Fruit fly (Drosophila melanogaster) whole organism, embryonic: Measurements from ENCODE around the gene Acp62F.

ENCODE experiments used
- Aef1 ChIP-seq: fragments of 200-800 bp; sonication (Bioruptor generic); IDR thresholded peaks from 3 replicates; pipeline ENCODE4 v1.3.6; 2022; ENCODE audit warnings: missing biosample characterization, missing genetic modification characterization
- Antp ChIP-seq: fragments of 200-800 bp; sonication (Bioruptor generic); optimal IDR thresholded peaks from 3 replicates; lab custom pipeline; 2016; ENCODE audit warnings: missing biosample characterization, missing genetic modification characterization
- Bdp1 ChIP-seq: fragments of 200-800 bp; sonication (Bioruptor generic); optimal IDR thresholded peaks from 3 replicates; lab custom pipeline; 2016; ENCODE audit warnings: missing biosample characterization, missing genetic modification characterization
- CG10321 ChIP-seq: fragments of 200-800 bp; sonication (Bioruptor generic); IDR thresholded peaks from 2 replicates; pipeline ENCODE4 v1.3.6; 2022; ENCODE audit warnings: missing biosample characterization, missing genetic modification characterization
- CG10462 ChIP-seq: fragments of 200-800 bp; sonication (Bioruptor generic); optimal IDR thresholded peaks from 2 replicates; lab custom pipeline; 2016; ENCODE audit warnings: missing biosample characterization, missing genetic modification characterization
- CG10959 ChIP-seq: fragments of 200-800 bp; sonication (Bioruptor generic); IDR thresholded peaks from 2 replicates; pipeline ENCODE4 v1.3.6; 2022; ENCODE audit warnings: missing biosample characterization, missing genetic modification characterization
- CG11695 ChIP-seq: fragments of 200-800 bp; sonication (Bioruptor generic); IDR thresholded peaks from 3 replicates; pipeline ENCODE4 v1.3.6; 2022; ENCODE audit warnings: missing biosample characterization, missing genetic modification characterization
- CG12299 ChIP-seq: fragments of 200-800 bp; sonication (Bioruptor generic); optimal IDR thresholded peaks from 2 replicates; lab custom pipeline; 2018; ENCODE audit warnings: missing biosample characterization, mild to moderate bottlenecking, missing genetic modification characterization
- CG12391 ChIP-seq: fragments of 200-800 bp; sonication (Bioruptor generic); optimal IDR thresholded peaks from 3 replicates; lab custom pipeline; 2018; ENCODE audit warnings: missing biosample characterization, mild to moderate bottlenecking, missing genetic modification characterization, moderate library complexity
- CG12659 ChIP-seq: fragments of 200-800 bp; sonication (Bioruptor generic); optimal IDR thresholded peaks from 3 replicates; lab custom pipeline; 2017; ENCODE audit warnings: mild to moderate bottlenecking, missing biosample characterization, missing genetic modification reagents, missing genetic modification characterization
- CG14050 ChIP-seq: fragments of 200-800 bp; sonication (Bioruptor generic); IDR thresholded peaks from 3 replicates; pipeline ENCODE4 v1.3.6; 2022; ENCODE audit warnings: missing biosample characterization, missing genetic modification characterization
- CG15011 ChIP-seq: fragments of 200-800 bp; sonication (Bioruptor generic); optimal IDR thresholded peaks from 3 replicates; lab custom pipeline; 2018; ENCODE audit warnings: missing biosample characterization, mild to moderate bottlenecking, missing genetic modification characterization
- CG15479 ChIP-seq: fragments of 200-800 bp; sonication (Bioruptor generic); optimal IDR thresholded peaks from 3 replicates; lab custom pipeline; 2019; ENCODE audit warnings: missing biosample characterization, mild to moderate bottlenecking, missing genetic modification characterization, moderate library complexity
- CG15601 ChIP-seq: fragments of 200-800 bp; sonication (Bioruptor generic); optimal IDR thresholded peaks from 3 replicates; lab custom pipeline; 2019; ENCODE audit warnings: missing biosample characterization, mild to moderate bottlenecking, missing genetic modification characterization, moderate library complexity
- CG17328 ChIP-seq: fragments of 200-800 bp; sonication (Bioruptor generic); IDR thresholded peaks from 2 replicates; pipeline ENCODE4 v1.3.6; 2022; ENCODE audit warnings: missing biosample characterization, missing genetic modification characterization
- CG18011 ChIP-seq: fragments of 200-800 bp; sonication (Bioruptor generic); optimal IDR thresholded peaks from 2 replicates; lab custom pipeline; 2017; ENCODE audit warnings: missing biosample characterization, missing genetic modification characterization, mild to moderate bottlenecking, moderate library complexity, missing genotype
- CG31388 ChIP-seq: fragments of 200-800 bp; sonication (Bioruptor generic); optimal IDR thresholded peaks from 2 replicates; lab custom pipeline; 2016; ENCODE audit warnings: missing biosample characterization, missing genetic modification characterization
- CG33213 ChIP-seq: fragments of 200-800 bp; sonication (Bioruptor generic); optimal IDR thresholded peaks from 3 replicates; lab custom pipeline; 2016; ENCODE audit warnings: missing biosample characterization, missing genetic modification characterization
- CG34376 ChIP-seq: fragments of 200-800 bp; sonication (Bioruptor generic); optimal IDR thresholded peaks from 2 replicates; lab custom pipeline; 2018; ENCODE audit warnings: missing biosample characterization, mild to moderate bottlenecking, missing genetic modification characterization
- CG5245 ChIP-seq: fragments of 200-800 bp; sonication (Bioruptor generic); optimal IDR thresholded peaks from 3 replicates; lab custom pipeline; 2016; ENCODE audit warnings: missing biosample characterization, missing genetic modification characterization
- CG5953 ChIP-seq: fragments of 200-800 bp; sonication (Bioruptor generic); IDR thresholded peaks from 2 replicates; pipeline ENCODE4 v1.3.6; 2022; ENCODE audit warnings: missing biosample characterization, missing genetic modification characterization
- CG6765 ChIP-seq: fragments of 200-800 bp; sonication (Bioruptor generic); optimal IDR thresholded peaks from 3 replicates; lab custom pipeline; 2017; ENCODE audit warnings: missing biosample characterization, mild to moderate bottlenecking, missing genetic modification characterization
- Eip74EF ChIP-seq, 2 experiments: fragments of 200-800 bp in 1 of 2; fragments of >200 bp in 1 of 2; sonication (Bioruptor generic) in 1 of 2; optimal IDR thresholded peaks; 2 replicates each; lab custom pipeline; 2017 to 2019; ENCODE audit warnings: missing biosample characterization in 2 of 2, missing genetic modification characterization in 2 of 2, mild to moderate bottlenecking in 1 of 2, moderate library complexity in 1 of 2
- GATAe ChIP-seq: fragments of 200-800 bp; sonication (Bioruptor generic); conservative IDR thresholded peaks from 2 replicates; pipeline ENCODE4 v1.3.6; 2022; ENCODE audit warnings: missing biosample characterization, missing genetic modification characterization
- HHEX ChIP-seq: fragments of 200-800 bp; sonication (Bioruptor generic); optimal IDR thresholded peaks from 3 replicates; lab custom pipeline; 2017; ENCODE audit warnings: missing biosample characterization, mild to moderate bottlenecking, missing genetic modification characterization, missing genetic modification reagents
- NFAT ChIP-seq: fragments of 200-800 bp; sonication (Bioruptor generic); IDR thresholded peaks from 2 replicates; pipeline ENCODE4 v1.3.6; 2022; ENCODE audit warnings: missing biosample characterization, missing genetic modification characterization
- Neu2 ChIP-seq: fragments of 200-800 bp; sonication (Bioruptor generic); optimal IDR thresholded peaks from 3 replicates; lab custom pipeline; 2016; ENCODE audit warnings: missing biosample characterization, missing genetic modification characterization, borderline replicate concordance
- Ptx1 ChIP-seq: fragments of 200-800 bp; sonication (Bioruptor generic); IDR thresholded peaks from 2 replicates; pipeline ENCODE4 v1.3.6; 2022; ENCODE audit warnings: missing biosample characterization, missing genetic modification characterization
- Ravus ChIP-seq: fragments of 200-800 bp; sonication (Bioruptor generic); IDR thresholded peaks from 2 replicates; pipeline ENCODE4 v1.3.6; 2022; ENCODE audit warnings: missing biosample characterization, missing genetic modification characterization
- Sox102F ChIP-seq: fragments of 200-800 bp; sonication (Bioruptor generic); optimal IDR thresholded peaks from 2 replicates; lab custom pipeline; 2018; ENCODE audit warnings: missing biosample characterization, mild to moderate bottlenecking, missing genetic modification characterization, moderate library complexity
- Vsx1 ChIP-seq: fragments of 200-800 bp; sonication (Bioruptor generic); optimal IDR thresholded peaks from 2 replicates; lab custom pipeline; 2017; ENCODE audit warnings: missing biosample characterization, mild to moderate bottlenecking, missing genetic modification characterization, missing genetic modification reagents
- Xrp1 ChIP-seq: fragments of 200-800 bp; sonication (Bioruptor generic); IDR thresholded peaks from 2 replicates; pipeline ENCODE4 v1.3.6; 2022; ENCODE audit warnings: missing biosample characterization, missing genetic modification characterization
- az2 ChIP-seq: fragments of 200-800 bp; sonication (Bioruptor generic); optimal IDR thresholded peaks from 3 replicates; lab custom pipeline; 2016; ENCODE audit warnings: missing biosample characterization, missing genetic modification characterization
- cas ChIP-seq: fragments of 200-800 bp; sonication (Bioruptor generic); IDR thresholded peaks from 2 replicates; pipeline ENCODE4 v1.3.6; 2022; ENCODE audit warnings: missing biosample characterization, missing genetic modification characterization
- chm ChIP-seq: fragments of 200-800 bp; sonication (Bioruptor generic); IDR thresholded peaks from 2 replicates; pipeline ENCODE4 v1.3.6; 2022; ENCODE audit warnings: missing biosample characterization, missing genetic modification characterization
- dpn ChIP-seq, 2 experiments: fragments of 200-800 bp; sonication (Bioruptor generic); optimal IDR thresholded peaks; 3 replicates each; lab custom pipeline; 2016; ENCODE audit warnings: missing biosample characterization in 2 of 2, missing genetic modification characterization in 2 of 2
- exex ChIP-seq: fragments of 200-800 bp; sonication (Bioruptor generic); optimal IDR thresholded peaks from 4 replicates; lab custom pipeline; 2018; ENCODE audit warnings: missing biosample characterization, mild to moderate bottlenecking, missing genetic modification characterization, moderate library complexity
- fd3F ChIP-seq: fragments of 200-800 bp; sonication (Bioruptor generic); optimal IDR thresholded peaks from 2 replicates; lab custom pipeline; 2018; ENCODE audit warnings: missing biosample characterization, mild to moderate bottlenecking, missing genetic modification characterization, moderate library complexity
- kay ChIP-seq: fragments of 200-800 bp; sonication (Bioruptor generic); optimal IDR thresholded peaks from 2 replicates; lab custom pipeline; 2016; ENCODE audit warnings: missing biosample characterization, missing genetic modification characterization
- mld ChIP-seq: fragments of 200-800 bp; sonication (Bioruptor generic); IDR thresholded peaks from 3 replicates; pipeline ENCODE4 v1.3.6; 2022; ENCODE audit warnings: missing biosample characterization, missing genetic modification characterization; ENCODE audit not compliant: partially characterized antibody
- otp ChIP-seq: fragments of 200-800 bp; sonication (Bioruptor generic); IDR thresholded peaks from 3 replicates; pipeline ENCODE4, ENCODE4 v1.3.6; 2022; ENCODE audit warnings: missing biosample characterization, missing genetic modification characterization
- pita ChIP-seq: fragments of 200-800 bp; sonication (Bioruptor generic); optimal IDR thresholded peaks from 2 replicates; lab custom pipeline; 2017; ENCODE audit warnings: missing biosample characterization, mild to moderate bottlenecking, missing genetic modification characterization
- repo ChIP-seq: fragments of 200-800 bp; sonication (Bioruptor generic); optimal IDR thresholded peaks from 2 replicates; lab custom pipeline; 2016; ENCODE audit warnings: missing biosample characterization, missing genetic modification characterization
- row ChIP-seq: fragments of 200-800 bp; sonication (Bioruptor generic); IDR thresholded peaks from 3 replicates; pipeline ENCODE4 v1.3.6; 2022; ENCODE audit warnings: missing biosample characterization, missing genetic modification characterization
- salm ChIP-seq: fragments of 200-800 bp; sonication (Bioruptor generic); optimal IDR thresholded peaks from 2 replicates; lab custom pipeline; 2018; ENCODE audit warnings: missing biosample characterization, mild to moderate bottlenecking, missing genetic modification characterization
- slp2 ChIP-seq: fragments of 200-800 bp; sonication (Bioruptor generic); optimal IDR thresholded peaks from 2 replicates; lab custom pipeline; 2016; ENCODE audit warnings: missing biosample characterization, missing genetic modification characterization
- trem ChIP-seq: fragments of 200-800 bp; optimal IDR thresholded peaks from 3 replicates; lab custom pipeline; 2019; ENCODE audit warnings: missing biosample characterization, mild to moderate bottlenecking, missing genetic modification characterization, moderate library complexity
- twi ChIP-seq: fragments of 200-800 bp; optimal IDR thresholded peaks from 2 replicates; lab custom pipeline; 2019; ENCODE audit warnings: missing biosample characterization, mild to moderate bottlenecking, missing genetic modification characterization, moderate library complexity
- wor ChIP-seq: fragments of 200-800 bp; sonication (Bioruptor generic); IDR thresholded peaks from 2 replicates; pipeline ENCODE4 v1.3.6; 2022; ENCODE audit warnings: missing biosample characterization, missing genetic modification characterization
- z ChIP-seq: fragments of 200-800 bp; sonication (Bioruptor generic); IDR thresholded peaks from 3 replicates; pipeline ENCODE4 v1.3.6; 2022; ENCODE audit warnings: missing biosample characterization, missing genetic modification characterization
- zfh1 ChIP-seq: fragments of 200-800 bp; sonication (Bioruptor generic); IDR thresholded peaks from 3 replicates; pipeline ENCODE4 v1.3.6; 2022; ENCODE audit warnings: missing biosample characterization, missing genetic modification characterization

The Acp62F gene

DNA sequence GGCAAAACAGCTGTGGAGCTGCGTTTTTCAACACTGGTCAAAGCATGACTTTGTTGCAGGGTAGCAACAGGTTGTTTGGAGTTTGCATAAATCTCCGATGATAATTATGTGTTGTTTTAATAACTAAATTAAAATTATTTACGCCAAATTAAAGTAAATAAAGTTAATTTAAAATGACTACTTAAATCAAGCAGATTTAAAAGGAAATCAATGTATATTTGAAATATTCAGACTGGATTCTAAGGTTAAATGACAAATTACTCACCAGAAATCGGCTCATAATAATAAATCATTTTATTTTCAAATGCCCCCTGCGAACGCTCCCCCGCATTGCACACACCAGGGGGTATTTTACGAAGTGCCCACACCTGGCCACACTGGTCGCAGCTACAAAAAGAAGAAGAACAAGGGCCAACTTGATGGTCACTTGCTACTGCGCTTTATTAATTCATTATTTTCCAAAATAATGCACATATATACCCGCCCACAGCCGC lies 34.5 kb downstream of the Acp62F start, which contains the start of the genes CG12093 and Atg2 (continued):
- TF ChIP-seq kay (GFP tag; lab: Kevin White, UChicago) (peak; percentile 85), Bdp1 (GFP tag; lab: Kevin White, UChicago) (peak; percentile 41), CG17328 (peak; percentile 94), trem (peak; percentile 80), CG34376 (GFP tag; lab: Kevin White, UChicago) (peak; percentile 81), Ravus (GFP tag; lab: Robert Waterston, UW) (peak; percentile 72), CG11695 (peak; percentile 92), CG10321 (GFP tag; lab: Robert Waterston, UW) (peak; percentile 51; the same call in 1 of the 2 replicates), cas (GFP tag; lab: Robert Waterston, UW) (peak; percentile 89), CG6765 (peak; percentile 74), dpn (GFP tag; optimal IDR thresholded peaks at IDR 0.05; lab: Kevin White, UChicago) (peak; percentile 85 to 94), CG15011 (GFP tag; lab: Kevin White, UChicago) (no peak), CG14050 (GFP tag; lab: Robert Waterston, UW) (peak; percentile 88), CG15601 (peak; percentile 88), CG12299 (peak; percentile 90), az2 (GFP tag; lab: Kevin White, UChicago) (peak; percentile 94), CG12659 (GFP tag; lab: Kevin White, UChicago) (peak; percentile 96), CG31388 (GFP tag; lab: Kevin White, UChicago) (peak; percentile 52), Ptx1 (GFP tag; lab: Robert Waterston, UW) (peak; percentile 96), CG10959 (GFP tag; lab: Robert Waterston, UW) (peak; percentile 81), fd3F (peak; percentile 92), row (GFP tag; lab: Robert Waterston, UW) (peak; percentile 95), CG18011 (peak; percentile 75), Sox102F (GFP tag; lab: Kevin White, UChicago) (peak; percentile 95), wor (peak; percentile 89), Neu2 (GFP tag; lab: Kevin White, UChicago) (no peak), slp2 (GFP tag; lab: Kevin White, UChicago) (peak; percentile 76), z (no peak), pita (GFP tag; lab: Kevin White, UChicago) (no peak), Vsx1 (GFP tag; lab: Kevin White, UChicago) (peak; percentile 84), exex (tag; lab: Kevin White, UChicago) (peak; percentile 74), CG5245 (GFP tag; lab: Kevin White, UChicago) (peak; percentile 79), Xrp1 (GFP tag; lab: Robert Waterston, UW) (peak; percentile 92), zfh1 (peak; percentile 92), salm (peak; percentile 88), Antp (GFP tag; lab: Kevin White, UChicago) (peak; percentile 63), chm (peak; percentile 89), Aef1 (GFP tag; lab: Robert Waterston, UW) (peak; percentile 93), Eip74EF (GFP tag; optimal IDR thresholded peaks at IDR 0.05; lab: Kevin White, UChicago) (peak in 1 of 2 experiments; percentile 62), HHEX (GFP tag; lab: Kevin White, UChicago) (peak; percentile 82), CG10462 (GFP tag; lab: Kevin White, UChicago) (peak; percentile 87), twi (peak; percentile 89), CG15479 (GFP tag; lab: Kevin White, UChicago) (no peak), mld (no peak), CG12391 (tag; lab: Kevin White, UChicago) (peak; percentile 96), CG33213 (peak; percentile 69), NFAT (GFP tag; lab: Robert Waterston, UW) (peak; percentile 93), otp (GFP tag; lab: Robert Waterston, UW) (peak; percentile 85), CG5953 (peak; percentile 81), repo (GFP tag; lab: Kevin White, UChicago) (peak; percentile 42), GATAe (GFP tag; lab: Robert Waterston, UW) (peak; percentile 65; the same call in 1 of the 2 replicates)
